Fruit fly (Drosophila melanogaster) whole organism: ENCODE results near the gene Sbf.

Experiments
- EcR ChIP-seq, 2 experiments: fragments of >200 bp; optimal IDR thresholded peaks; 2 replicates each; lab custom pipeline; 2017; ENCODE audit warnings: missing biosample characterization in 2 of 2, missing genetic modification characterization in 2 of 2, missing genetic modification reagents in 2 of 2
- pan ChIP-seq: fragments of >200 bp; optimal IDR thresholded peaks from 2 replicates; lab custom pipeline; 2017
- psq ChIP-seq: fragments of >200 bp; optimal IDR thresholded peaks from 2 replicates; lab custom pipeline; 2017
- usp ChIP-seq: fragments of >200 bp; optimal IDR thresholded peaks from 2 replicates; lab custom pipeline; 2017; ENCODE audit warnings: missing biosample characterization, missing genetic modification characterization, mixed read lengths

- TF ChIP-seq psq (no peak), EcR (GFP tag; optimal IDR thresholded peaks at IDR 0.05; lab: Kevin White, UChicago) (no peak), pan (lab: Kevin White, UChicago) (no peak), usp (GFP tag; lab: Kevin White, UChicago) (no peak)
These were observed 36.8 kb downstream of the Sbf start for dm6 chr3R:11759971-11760370.
